Fruit fly (Drosophila melanogaster): Measurements from ENCODE around the gene CG7299.

Gene CG7299

DNA sequence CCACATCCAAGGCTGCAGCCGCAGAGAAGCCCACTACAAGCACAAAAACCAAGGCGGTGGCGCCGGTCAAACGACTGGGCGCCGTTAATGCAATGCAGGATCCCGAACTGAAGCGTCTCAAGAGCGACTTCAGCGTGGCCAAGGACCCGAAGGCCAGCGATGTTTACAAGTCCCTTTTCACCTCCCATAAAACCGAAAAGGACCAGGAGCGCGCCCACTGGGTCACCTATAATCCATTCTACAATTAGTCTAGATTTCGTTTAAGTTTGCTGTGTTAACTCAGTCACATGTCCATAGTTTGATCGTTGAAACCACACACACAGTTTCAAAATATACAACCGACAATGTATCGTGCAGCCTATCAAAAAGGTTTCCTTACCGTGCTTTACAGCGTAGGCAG, 45.7 kb upstream of the CG7299 start, which contains the start of gene CG17118:
TSS of gene CG17118 (plus strand) at position 301 of the 400 bp plus-strand sequence.
- TF ChIP-seq Met (GFP tag; optimal IDR thresholded peaks at IDR 0.05) (no peak), topi (GFP tag; optimal IDR thresholded peaks at IDR 0.05) (no peak), CG31627 (GFP tag; optimal IDR thresholded peaks at IDR 0.05) (no peak), Sox14 (GFP tag; optimal IDR thresholded peaks at IDR 0.05) (no peak), Hr38 (GFP tag; optimal IDR thresholded peaks at IDR 0.05) (no peak), pdm3 (GFP tag; optimal IDR thresholded peaks at IDR 0.05) (no peak), CG15336 (GFP tag; IDR thresholded peaks at IDR 0.05) (no peak), vri (GFP tag; optimal IDR thresholded peaks at IDR 0.05) (no peak), esn (GFP tag; optimal IDR thresholded peaks at IDR 0.05) (no peak), CG32006 (GFP tag; optimal IDR thresholded peaks at IDR 0.05) (no peak), CG6163 (GFP tag; IDR thresholded peaks at IDR 0.05) (no peak), Lpt (GFP tag; optimal IDR thresholded peaks at IDR 0.05) (no peak), CG6792 (GFP tag; optimal IDR thresholded peaks at IDR 0.05) (no peak), Eip75B (GFP tag; optimal IDR thresholded peaks at IDR 0.05) (no peak), Smox (GFP tag; optimal IDR thresholded peaks at IDR 0.05) (no peak), spab (GFP tag; optimal IDR thresholded peaks at IDR 0.05) (no peak), Hr39 (GFP tag; optimal IDR thresholded peaks at IDR 0.05) (no peak), CG6854 (GFP tag; optimal IDR thresholded peaks at IDR 0.05) (no peak), fd59A (GFP tag; optimal IDR thresholded peaks at IDR 0.05) (no peak)

- TF ChIP-seq achi (GFP tag; optimal IDR thresholded peaks at IDR 0.05): no peak
- TF ChIP-seq Hr39 (GFP tag; optimal IDR thresholded peaks at IDR 0.05): no peak
- no peak for TF ChIP-seq Blimp-1 (GFP tag; optimal IDR thresholded peaks at IDR 0.05)
- TF ChIP-seq CG10669 (GFP tag; optimal IDR thresholded peaks at IDR 0.05): no peak
Measured at dm6 chr2L:10728751-10729150, 44.5 kb upstream of the CG7299 start, which contains the start of gene CG6443. Gene CG6443, plus strand, starts transcription at chr2L:10728978.

DNA sequence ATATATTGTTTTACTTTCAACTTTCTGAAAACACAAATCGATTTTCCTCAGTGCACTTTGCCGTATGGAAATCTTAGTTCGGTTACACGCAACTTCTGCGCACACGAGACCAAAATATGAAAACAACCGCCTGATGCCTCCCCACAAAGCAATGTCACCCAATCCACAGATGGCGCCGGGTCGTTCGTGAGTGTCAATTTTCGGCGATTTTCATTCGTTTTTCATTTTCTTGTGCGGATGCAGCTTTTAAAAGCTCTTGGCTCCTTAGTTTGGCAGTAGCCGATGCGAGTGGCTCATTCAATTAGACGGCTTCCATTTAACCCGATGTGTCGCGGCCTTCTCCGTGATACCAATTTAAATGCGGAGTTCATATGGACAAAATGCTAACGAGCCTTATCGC, 39.7 kb upstream of the CG7299 start, which contains the start of gene CG6431:
TSS of gene CG6431 (plus strand) at position 301 of the 400 bp plus-strand sequence.
- TF ChIP-seq Hr4 (GFP tag; optimal IDR thresholded peaks at IDR 0.05): no peak
- no peak for TF ChIP-seq salr (GFP tag; optimal IDR thresholded peaks at IDR 0.05)
- TF ChIP-seq CG6792 (GFP tag; optimal IDR thresholded peaks at IDR 0.05): no peak
- TF ChIP-seq CG6854 (GFP tag; optimal IDR thresholded peaks at IDR 0.05): no peak
- no peak for TF ChIP-seq CG3032 (tag; optimal IDR thresholded peaks at IDR 0.05)
- no peak for TF ChIP-seq Sox14 (GFP tag; optimal IDR thresholded peaks at IDR 0.05)
- TF ChIP-seq pdm3 (GFP tag; optimal IDR thresholded peaks at IDR 0.05): no peak
- TF ChIP-seq CG7368 (GFP tag; optimal IDR thresholded peaks at IDR 0.05): no peak
- no peak for TF ChIP-seq CG31627 (GFP tag; optimal IDR thresholded peaks at IDR 0.05)
- TF ChIP-seq fd59A (GFP tag; optimal IDR thresholded peaks at IDR 0.05): no peak
- TF ChIP-seq ss (GFP tag; optimal IDR thresholded peaks at IDR 0.05): no peak
- TF ChIP-seq Ets21C (GFP tag; optimal IDR thresholded peaks at IDR 0.05): no peak

DNA sequence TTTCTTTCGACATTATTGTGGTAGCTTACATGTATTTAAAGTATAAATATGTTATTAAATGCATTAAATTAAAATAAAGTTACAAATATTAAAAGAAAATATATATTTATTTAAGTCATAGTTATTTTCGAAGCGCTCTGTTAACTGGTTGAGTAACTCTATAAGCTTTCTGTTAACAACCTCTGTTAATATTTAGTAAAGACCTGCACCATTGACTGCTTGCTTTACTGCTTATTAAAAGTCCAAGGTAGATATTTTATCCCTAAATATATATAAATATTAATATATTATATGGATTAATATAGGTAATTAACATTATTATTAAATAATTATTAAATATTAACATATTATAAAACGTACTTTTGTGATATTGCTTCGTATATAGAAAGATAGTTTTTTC, 37.3 kb upstream of the CG7299 start:
- TF ChIP-seq eg (GFP tag; IDR thresholded peaks at IDR 0.05) (no peak), dsx (GFP tag; optimal IDR thresholded peaks at IDR 0.05; ENCODE audit: poor library complexity, severe bottlenecking) (no peak), vri (GFP tag; optimal IDR thresholded peaks at IDR 0.05) (no peak), CG1621 (tag; optimal IDR thresholded peaks at IDR 0.05) (no peak), CG16779 (tag; optimal IDR thresholded peaks at IDR 0.05) (no peak), lz (GFP tag; optimal IDR thresholded peaks at IDR 0.05) (no peak), CG15336 (GFP tag; IDR thresholded peaks at IDR 0.05) (no peak), CG34406 (GFP tag; optimal IDR thresholded peaks at IDR 0.05) (no peak), Met (GFP tag; optimal IDR thresholded peaks at IDR 0.05) (no peak), fd85E (GFP tag; optimal IDR thresholded peaks at IDR 0.05) (no peak), CG11762 (GFP tag; optimal IDR thresholded peaks at IDR 0.05; ENCODE audit: insufficient read depth) (no peak), CG31627 (GFP tag; optimal IDR thresholded peaks at IDR 0.05) (no peak), CG10669 (GFP tag; optimal IDR thresholded peaks at IDR 0.05) (no peak)
